Worm (Caenorhabditis elegans) whole organism, L2 larva: Measurements from ENCODE around the gene nhr-262.

Experiments
- C34F6.9 ChIP-seq: fragments of 150-350 bp; optimal IDR thresholded peaks from 2 replicates; lab custom pipeline; 2014; ENCODE audit warnings: missing biosample characterization, missing genetic modification characterization
- F13H6.1 ChIP-seq: sonication (generic microtip); optimal IDR thresholded peaks from 2 replicates; lab custom pipeline; 2016; ENCODE audit warnings: missing genetic modification characterization, missing compliant biosample characterization
- R02D3.7 ChIP-seq: fragments of 150-350 bp; optimal IDR thresholded peaks from 2 replicates; lab custom pipeline; 2014; ENCODE audit warnings: missing biosample characterization, missing genetic modification characterization
- alr-1 ChIP-seq: fragments of 150-350 bp; optimal IDR thresholded peaks from 2 replicates; lab custom pipeline; 2014; ENCODE audit warnings: missing biosample characterization, missing genetic modification characterization
- aly-2 ChIP-seq: fragments of 150-350 bp; optimal IDR thresholded peaks from 2 replicates; lab custom pipeline; 2014; ENCODE audit warnings: missing biosample characterization, missing genetic modification characterization
- ama-1 ChIP-seq: fragments of 150-350 bp; optimal IDR thresholded peaks from 2 replicates; lab custom pipeline; 2018; ENCODE audit warnings: inconsistent platforms
- blmp-1 ChIP-seq: sonication (generic microtip); optimal IDR thresholded peaks from 2 replicates; lab custom pipeline; 2017; ENCODE audit warnings: missing genetic modification characterization, mild to moderate bottlenecking, missing compliant biosample characterization, antibody characterized with exemption, moderate library complexity; ENCODE audit not compliant: insufficient read depth
- ceh-16 ChIP-seq: fragments of 150-350 bp; optimal IDR thresholded peaks from 2 replicates; lab custom pipeline; 2014; ENCODE audit warnings: missing biosample characterization, missing genetic modification characterization
- ceh-82 ChIP-seq: fragments of 150-350 bp; optimal IDR thresholded peaks from 2 replicates; lab custom pipeline; 2014; ENCODE audit warnings: missing biosample characterization, missing genetic modification characterization
- dmd-4 ChIP-seq: sonication (generic microtip); optimal IDR thresholded peaks from 2 replicates; lab custom pipeline; 2017; ENCODE audit warnings: missing biosample characterization, missing genetic modification characterization
- egl-27 ChIP-seq: sonication (generic microtip); optimal IDR thresholded peaks from 3 replicates; lab custom pipeline; 2017; ENCODE audit warnings: missing biosample characterization, missing genetic modification reagents, missing genetic modification characterization
- elt-1 ChIP-seq: fragments of 150-350 bp; optimal IDR thresholded peaks from 2 replicates; lab custom pipeline; 2014; ENCODE audit warnings: missing biosample characterization, missing genetic modification characterization
- elt-3 ChIP-seq: sonication (generic microtip); optimal IDR thresholded peaks from 2 replicates; lab custom pipeline; 2017; ENCODE audit warnings: missing biosample characterization, missing genetic modification characterization
- fos-1 ChIP-seq: fragments of 150-350 bp; optimal IDR thresholded peaks from 2 replicates; lab custom pipeline; 2014; ENCODE audit warnings: missing biosample characterization, missing genetic modification characterization
- lin-11 ChIP-seq: fragments of 150-350 bp; sonication (generic microtip); optimal IDR thresholded peaks from 2 replicates; lab custom pipeline; 2014; ENCODE audit warnings: missing biosample characterization, missing genetic modification characterization, inconsistent platforms, mixed read lengths
- lin-39 ChIP-seq: fragments of 150-350 bp; optimal IDR thresholded peaks from 2 replicates; lab custom pipeline; 2014; ENCODE audit warnings: missing biosample characterization, missing genetic modification reagents, missing genetic modification characterization
- lsy-2 ChIP-seq, 2 experiments: fragments of 150-350 bp in 1 of 2; sonication (generic microtip) in 1 of 2; optimal IDR thresholded peaks; 2 replicates each; lab custom pipeline; 2014 to 2017; ENCODE audit warnings: missing biosample characterization in 2 of 2, missing genetic modification characterization in 2 of 2
- mab-5 ChIP-seq: fragments of 150-350 bp; optimal IDR thresholded peaks from 2 replicates; lab custom pipeline; 2014; ENCODE audit warnings: missing biosample characterization, missing genetic modification characterization
- mbf-1 ChIP-seq: sonication (generic microtip); optimal IDR thresholded peaks from 2 replicates; lab custom pipeline; 2017; ENCODE audit warnings: missing biosample characterization, missing genetic modification characterization
- nhr-10 ChIP-seq: sonication (generic microtip); optimal IDR thresholded peaks from 2 replicates; lab custom pipeline; 2017; ENCODE audit warnings: missing biosample characterization, missing genetic modification characterization
- nhr-21 ChIP-seq: fragments of 150-350 bp; optimal IDR thresholded peaks from 2 replicates; lab custom pipeline; 2014; ENCODE audit warnings: missing biosample characterization, missing genetic modification characterization
- nhr-237 ChIP-seq: fragments of 150-350 bp; optimal IDR thresholded peaks from 2 replicates; lab custom pipeline; 2014; ENCODE audit warnings: missing biosample characterization, missing genetic modification characterization
- nhr-25 ChIP-seq: fragments of 150-350 bp; sonication (generic microtip); optimal IDR thresholded peaks from 3 replicates; lab custom pipeline; 2014; ENCODE audit warnings: missing biosample characterization, missing genetic modification characterization
- nhr-6 ChIP-seq: fragments of 150-350 bp; optimal IDR thresholded peaks from 2 replicates; lab custom pipeline; 2014; ENCODE audit warnings: missing biosample characterization, missing genetic modification characterization
- nhr-77 ChIP-seq: fragments of 150-350 bp; optimal IDR thresholded peaks from 2 replicates; lab custom pipeline; 2014; ENCODE audit warnings: missing biosample characterization, missing genetic modification characterization
- peb-1 ChIP-seq: fragments of 150-350 bp; optimal IDR thresholded peaks from 2 replicates; lab custom pipeline; 2014; ENCODE audit warnings: missing biosample characterization, missing genetic modification characterization
- sem-4 ChIP-seq: fragments of 150-350 bp; optimal IDR thresholded peaks from 2 replicates; lab custom pipeline; 2014; ENCODE audit warnings: missing biosample characterization, missing genetic modification reagents, missing genetic modification characterization
- skn-1 ChIP-seq: sonication (generic microtip); optimal IDR thresholded peaks from 2 replicates; lab custom pipeline; 2017; ENCODE audit warnings: missing biosample characterization, missing genetic modification characterization
- sma-3 ChIP-seq: sonication (generic microtip); optimal IDR thresholded peaks from 2 replicates; lab custom pipeline; 2016; ENCODE audit warnings: missing genetic modification reagents, missing genetic modification characterization, missing compliant biosample characterization
- snpc-4 ChIP-seq: fragments of 150-350 bp; optimal IDR thresholded peaks from 2 replicates; lab custom pipeline; 2014; ENCODE audit warnings: missing biosample characterization, missing genetic modification characterization
- unc-39 ChIP-seq: fragments of 150-350 bp; optimal IDR thresholded peaks from 2 replicates; lab custom pipeline; 2014; ENCODE audit warnings: missing biosample characterization, missing genetic modification characterization
- unc-55 ChIP-seq: fragments of 150-350 bp; sonication (generic microtip); optimal IDR thresholded peaks from 3 replicates; lab custom pipeline; 2014; ENCODE audit warnings: missing biosample characterization, missing genetic modification reagents, missing genetic modification characterization
- unc-62 ChIP-seq: fragments of 150-350 bp; optimal IDR thresholded peaks from 2 replicates; lab custom pipeline; 2014; ENCODE audit warnings: missing biosample characterization, missing genetic modification reagents, missing genetic modification characterization
- ztf-11 ChIP-seq: sonication (generic microtip); optimal IDR thresholded peaks from 2 replicates; lab custom pipeline; 2017; ENCODE audit warnings: missing biosample characterization, missing genetic modification characterization
- ztf-4 ChIP-seq: fragments of 150-350 bp; optimal IDR thresholded peaks from 2 replicates; lab custom pipeline; 2014; ENCODE audit warnings: missing biosample characterization, missing genetic modification characterization

nhr-262 gene

ce11 chrV:16950036-16950435 is 45.3 kb downstream of the nhr-262 start:
- no peak for TF ChIP-seq unc-62 (GFP tag; lab: Kevin White, UChicago)
- TF ChIP-seq nhr-21 (tag; lab: Kevin White, UChicago), result no peak
- no peak for TF ChIP-seq aly-2
- TF ChIP-seq sma-3 (GFP tag; lab: Kevin White, UChicago), result no peak
- no peak for TF ChIP-seq lin-11 (tag; lab: Kevin White, UChicago)
- no peak for TF ChIP-seq lin-39 (tag; lab: Kevin White, UChicago)
- no peak for TF ChIP-seq skn-1
- TF ChIP-seq nhr-25 (tag; lab: Kevin White, UChicago), result no peak
- no peak for TF ChIP-seq unc-55
- no peak for TF ChIP-seq alr-1 (tag; lab: Kevin White, UChicago)
- no peak for TF ChIP-seq lsy-2 (tag; optimal IDR thresholded peaks at IDR 0.05; lab: Kevin White, UChicago)
- no peak for TF ChIP-seq unc-39 (tag; lab: Kevin White, UChicago)

- TF ChIP-seq lin-11 (tag; lab: Kevin White, UChicago) (no peak), ama-1 (no peak), ztf-4 (tag; lab: Kevin White, UChicago) (no peak), mbf-1 (tag; lab: Kevin White, UChicago) (no peak), nhr-237 (tag; lab: Kevin White, UChicago) (no peak), elt-1 (no peak), dmd-4 (tag; lab: Kevin White, UChicago) (no peak), ztf-11 (tag; lab: Kevin White, UChicago) (no peak), mab-5 (no peak), peb-1 (no peak)
These were observed 46.8 kb downstream of the nhr-262 start, which contains the start of gene clec-238 for ce11 chrV:16951504-16951903. Gene clec-238 (plus strand): TSS chrV:16951804.

DNA sequence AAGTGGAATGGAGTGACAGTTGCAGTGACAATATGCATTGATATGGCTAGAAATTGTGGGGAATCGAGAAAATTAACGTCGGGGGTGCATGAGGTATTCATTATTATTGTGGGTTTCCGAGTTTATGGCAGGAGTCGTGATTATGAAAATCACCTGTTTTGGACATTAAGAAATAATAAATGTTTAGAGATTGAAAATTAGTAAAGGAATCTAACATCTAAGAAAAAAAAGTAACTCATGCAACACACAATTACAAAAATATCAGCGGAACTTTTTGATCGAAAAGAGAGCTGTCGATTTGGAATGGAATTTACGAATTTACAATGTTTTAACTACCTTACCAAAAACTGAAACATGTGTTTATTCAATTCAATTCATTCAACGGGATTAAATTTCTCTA is 50.1 kb downstream of the nhr-262 start, which contains the start of gene srh-206:
Gene srh-206 (minus strand): TSS at position 101 of the 400 bp plus-strand sequence.
- TF ChIP-seq dmd-4 (tag; lab: Kevin White, UChicago) (no peak), unc-55 (no peak), fos-1 (tag; lab: Kevin White, UChicago) (no peak), F13H6.1 (tag; lab: Kevin White, UChicago) (no peak), nhr-77 (no peak), nhr-10 (no peak), blmp-1 (no peak), ceh-16 (tag; lab: Kevin White, UChicago) (no peak)

- no peak for TF ChIP-seq unc-39 (tag; lab: Kevin White, UChicago)
- TF ChIP-seq R02D3.7 (tag; lab: Kevin White, UChicago), result no peak
- no peak for TF ChIP-seq blmp-1
- TF ChIP-seq nhr-237 (tag; lab: Kevin White, UChicago), result no peak
- TF ChIP-seq aly-2, result no peak
- no peak for TF ChIP-seq ceh-82
- TF ChIP-seq elt-1, result no peak
- no peak for TF ChIP-seq ama-1
- no peak for TF ChIP-seq egl-27 (tag; lab: Kevin White, UChicago)
- no peak for TF ChIP-seq sem-4 (tag; lab: Kevin White, UChicago)
- no peak for TF ChIP-seq nhr-21 (tag; lab: Kevin White, UChicago)
- no peak for TF ChIP-seq ztf-4 (tag; lab: Kevin White, UChicago)
- TF ChIP-seq nhr-10, result no peak
- no peak for TF ChIP-seq nhr-6
- no peak for TF ChIP-seq C34F6.9 (tag; lab: Kevin White, UChicago)
- TF ChIP-seq snpc-4 (tag; lab: Kevin White, UChicago), result no peak
- TF ChIP-seq elt-3 (tag; lab: Kevin White, UChicago), result no peak
- TF ChIP-seq lin-39 (tag; lab: Kevin White, UChicago), result no peak
These were observed 51.5 kb downstream of the nhr-262 start, which contains the start of gene clec-239 for ce11 chrV:16956229-16956628. Gene clec-239 (plus strand): TSS chrV:16956529.
